Fruit fly (Drosophila melanogaster): ENCODE results near the gene Septin4.

Gene Septin4

dm6 chrX:16637106-16637590 is 57.8 kb downstream of the Septin4 start, which contains the start of gene Rok (continued):
- peak; percentile 81 for TF ChIP-seq Scr (GFP tag; IDR thresholded peaks at IDR 0.05; ENCODE audit: partially characterized antibody)
- TF ChIP-seq pros (GFP tag; optimal IDR thresholded peaks at IDR 0.05), result no peak
- TF ChIP-seq Gug (GFP tag; IDR thresholded peaks at IDR 0.05), result peak; percentile 47; the same call in 1 of the 4 replicates
- TF ChIP-seq HLH4C (GFP tag; IDR thresholded peaks at IDR 0.05; ENCODE audit: partially characterized antibody), result peak; percentile 79; the same call in 2 of the 3 replicates
- peak; percentile 69 for TF ChIP-seq Sin3A (optimal IDR thresholded peaks at IDR 0.05)
- no peak for TF ChIP-seq tap (tag; optimal IDR thresholded peaks at IDR 0.05)
- peak; percentile 38 for TF ChIP-seq CG4617 (GFP tag; optimal IDR thresholded peaks at IDR 0.05; ENCODE audit: borderline replicate concordance)
- peak; percentile 69 for TF ChIP-seq hbn (GFP tag; IDR thresholded peaks at IDR 0.05; ENCODE audit: partially characterized antibody)
- peak; percentile 79 for TF ChIP-seq CG14860 (GFP tag; IDR thresholded peaks at IDR 0.05; ENCODE audit: partially characterized antibody)
- TF ChIP-seq MBD-R2 (GFP tag; IDR thresholded peaks at IDR 0.05), result peak; percentile 62; the same call in 1 of the 2 replicates
- peak; percentile 87 for TF ChIP-seq hb (GFP tag; IDR thresholded peaks at IDR 0.05; ENCODE audit: partially characterized antibody)
- 0 out of 3 replicates have a peak, but pooled peaks have one; percentile 25 for TF ChIP-seq mld (GFP tag; IDR thresholded peaks at IDR 0.05; ENCODE audit: partially characterized antibody)
- TF ChIP-seq unc-4 (GFP tag; IDR thresholded peaks at IDR 0.05; ENCODE audit: partially characterized antibody), result peak; percentile 74
- TF ChIP-seq CG13287 (GFP tag; IDR thresholded peaks at IDR 0.05; ENCODE audit: partially characterized antibody), result peak; percentile 77
- TF ChIP-seq nom (GFP tag; optimal IDR thresholded peaks at IDR 0.05), result peak; percentile 11
- no peak for TF ChIP-seq btn (GFP tag; optimal IDR thresholded peaks at IDR 0.05)
- no peak for TF ChIP-seq dati (GFP tag; IDR thresholded peaks at IDR 0.05)
- no peak for TF ChIP-seq CG10959 (GFP tag; IDR thresholded peaks at IDR 0.05)
- TF ChIP-seq Sox102F (GFP tag; optimal IDR thresholded peaks at IDR 0.05), result no peak
- TF ChIP-seq CG14441 (GFP tag; IDR thresholded peaks at IDR 0.05), result peak; percentile 7; the same call in 1 of the 2 replicates
- peak; percentile 46 for TF ChIP-seq CG30020 (tag; optimal IDR thresholded peaks at IDR 0.05)
- peak; percentile 96; the same call in 2 of the 3 replicates for TF ChIP-seq CG11560 (tag; IDR thresholded peaks at IDR 0.05)
- no peak for TF ChIP-seq ro (GFP tag; IDR thresholded peaks at IDR 0.05)

Data from whole organism, embryonic.